Fruit fly (Drosophila melanogaster) whole organism, wandering third instar larva: ENCODE measurements around the gene Rcd4.

Experiments used
- dmrt93B ChIP-seq: fragments of 200-800 bp; sonication (Bioruptor generic); optimal IDR thresholded peaks from 2 replicates; lab custom pipeline; 2018; ENCODE audit warnings: missing biosample characterization, mild to moderate bottlenecking, missing genetic modification characterization
- usp ChIP-seq: fragments of >200 bp; optimal IDR thresholded peaks from 2 replicates; lab custom pipeline; 2017; ENCODE audit warnings: missing biosample characterization, missing genetic modification characterization

- TF ChIP-seq usp: no peak
- TF ChIP-seq dmrt93B (GFP tag; lab: Kevin White, UChicago): no peak
Measured at dm6 chr2L:8414887-8415883, 32.5 kb downstream of the Rcd4 start, which contains the start of the genes CG13398 and Akap200.
